Worm (Caenorhabditis elegans) whole organism, L1 larva: Measurements from ENCODE around the gene C35A5.3.
A peak's percentile ranks its signal among the peaks of the same experiment; 100 is the strongest.

ENCODE experiments used
- C04F5.9 ChIP-seq: sonication (generic microtip); optimal IDR thresholded peaks from 2 replicates; lab custom pipeline; 2016; ENCODE audit warnings: missing genetic modification characterization, missing compliant biosample characterization
- C16A3.4 ChIP-seq: fragments of 150-350 bp; optimal IDR thresholded peaks from 2 replicates; lab custom pipeline; 2014; ENCODE audit warnings: missing biosample characterization, missing genetic modification characterization
- C34B4.2 ChIP-seq: sonication (generic microtip); optimal IDR thresholded peaks from 2 replicates; lab custom pipeline; 2017; ENCODE audit warnings: mild to moderate bottlenecking, missing genetic modification characterization, missing compliant biosample characterization
- F16B12.6 ChIP-seq: fragments of 150-350 bp; optimal IDR thresholded peaks from 2 replicates; lab custom pipeline; 2014; ENCODE audit warnings: missing biosample characterization, missing genetic modification characterization
- Y116A8C.19 ChIP-seq: sonication (generic microtip); optimal IDR thresholded peaks from 2 replicates; lab custom pipeline; 2016; ENCODE audit warnings: missing compliant biosample characterization, missing genetic modification characterization, borderline replicate concordance
- aha-1 ChIP-seq: fragments of 150-350 bp; optimal IDR thresholded peaks from 2 replicates; lab custom pipeline; 2014; ENCODE audit warnings: missing biosample characterization, missing genetic modification characterization
- alr-1 ChIP-seq: fragments of 200-800 bp; sonication (Bioruptor generic); optimal IDR thresholded peaks from 2 replicates; lab custom pipeline; 2018; ENCODE audit warnings: borderline replicate concordance, mild to moderate bottlenecking, missing genetic modification characterization, missing compliant biosample characterization
- aly-2 ChIP-seq: fragments of 150-350 bp; optimal IDR thresholded peaks from 2 replicates; lab custom pipeline; 2014; ENCODE audit warnings: missing biosample characterization, missing genetic modification characterization
- ama-1 ChIP-seq: fragments of 150-350 bp; optimal IDR thresholded peaks from 2 replicates; lab custom pipeline; 2014
- blmp-1 ChIP-seq: fragments of 150-350 bp; optimal IDR thresholded peaks from 2 replicates; lab custom pipeline; 2014; ENCODE audit warnings: missing biosample characterization, missing genetic modification characterization
- ceh-63 ChIP-seq: fragments of 200-800 bp; sonication (Bioruptor generic); optimal IDR thresholded peaks from 2 replicates; lab custom pipeline; 2018; ENCODE audit warnings: mild to moderate bottlenecking, missing genetic modification characterization, missing compliant biosample characterization
- ceh-88 ChIP-seq: fragments of 200-800 bp; sonication (Bioruptor generic); IDR thresholded peaks from 2 replicates; pipeline ENCODE4 v1.3.6; 2022; ENCODE audit warnings: missing genetic modification characterization, missing compliant biosample characterization
- ceh-90 ChIP-seq: sonication (generic microtip); optimal IDR thresholded peaks from 2 replicates; lab custom pipeline; 2016; ENCODE audit warnings: missing genetic modification characterization, missing compliant biosample characterization
- dsc-1 ChIP-seq: sonication (generic microtip); optimal IDR thresholded peaks from 2 replicates; lab custom pipeline; 2016; ENCODE audit warnings: mild to moderate bottlenecking, missing genetic modification characterization, missing compliant biosample characterization
- efl-1 ChIP-seq, 4 experiments: fragments of 150-350 bp; optimal IDR thresholded peaks in 3 of 4; peaks in 1 of 4; 1 replicate in 1 of 4; 2 replicates in 3 of 4; lab custom pipeline; 2014; ENCODE audit warnings: missing biosample characterization in 2 of 4, missing genetic modification characterization in 2 of 4, missing genetic modification reagents in 2 of 4
- efl-3 ChIP-seq: fragments of 200-800 bp; sonication (Bioruptor generic); optimal IDR thresholded peaks from 2 replicates; lab custom pipeline; 2018; ENCODE audit warnings: mild to moderate bottlenecking, missing genetic modification characterization, missing compliant biosample characterization
- egl-13 ChIP-seq: sonication (generic microtip); optimal IDR thresholded peaks from 2 replicates; lab custom pipeline; 2016; ENCODE audit warnings: missing genotype, missing genetic modification reagents, missing genetic modification characterization, missing compliant biosample characterization
- elt-2 ChIP-seq: sonication (generic microtip); optimal IDR thresholded peaks from 2 replicates; lab custom pipeline; 2016; ENCODE audit warnings: missing genetic modification characterization, mild to moderate bottlenecking, inconsistent platforms, missing compliant biosample characterization, missing genetic modification reagents
- fkh-10 ChIP-seq: sonication (generic microtip); optimal IDR thresholded peaks from 2 replicates; lab custom pipeline; 2017; ENCODE audit warnings: missing biosample characterization, missing genetic modification reagents, missing genetic modification characterization
- fos-1 ChIP-seq: fragments of 150-350 bp; optimal IDR thresholded peaks from 2 replicates; lab custom pipeline; 2014; ENCODE audit warnings: missing biosample characterization, missing genetic modification characterization
- grh-1 ChIP-seq: fragments of 200-800 bp; sonication (Bioruptor generic); IDR thresholded peaks from 2 replicates; pipeline ENCODE4 v1.3.6; 2022; ENCODE audit warnings: missing genetic modification reagents, missing genetic modification characterization, missing compliant biosample characterization
- hlh-4 ChIP-seq: sonication (generic microtip); optimal IDR thresholded peaks from 2 replicates; lab custom pipeline; 2016; ENCODE audit warnings: mild to moderate bottlenecking, missing genetic modification characterization, missing compliant biosample characterization
- hpl-2 ChIP-seq: fragments of 150-350 bp; optimal IDR thresholded peaks from 2 replicates; lab custom pipeline; 2014; ENCODE audit warnings: missing biosample characterization, missing genetic modification reagents, missing genetic modification characterization
- irx-1 ChIP-seq: sonication (generic microtip); optimal IDR thresholded peaks from 2 replicates; lab custom pipeline; 2016; ENCODE audit warnings: missing genetic modification characterization, missing compliant biosample characterization
- isw-1 ChIP-seq: fragments of 200-800 bp; sonication (Bioruptor generic); IDR thresholded peaks from 2 replicates; pipeline ENCODE4 v1.3.6; 2022; ENCODE audit warnings: missing genetic modification characterization, missing compliant biosample characterization
- lin-13 ChIP-seq: fragments of 150-350 bp; optimal IDR thresholded peaks from 2 replicates; lab custom pipeline; 2014; ENCODE audit warnings: missing biosample characterization, missing genetic modification reagents, missing genetic modification characterization
- lin-14 ChIP-seq: fragments of 200-800 bp; sonication (Bioruptor generic); optimal IDR thresholded peaks from 2 replicates; lab custom pipeline; 2018; ENCODE audit warnings: mild to moderate bottlenecking, missing genetic modification characterization, moderate library complexity, missing compliant biosample characterization
- lin-39 ChIP-seq: fragments of 150-350 bp; optimal IDR thresholded peaks from 2 replicates; lab custom pipeline; 2014; ENCODE audit warnings: missing biosample characterization, missing genetic modification reagents, missing genetic modification characterization
- lsy-2 ChIP-seq, 2 experiments: fragments of 150-350 bp; optimal IDR thresholded peaks; 2 replicates each; lab custom pipeline; 2014; ENCODE audit warnings: missing biosample characterization in 2 of 2, missing genetic modification characterization in 2 of 2
- mab-9 ChIP-seq: fragments of 200-800 bp; sonication (Bioruptor generic); IDR thresholded peaks from 2 replicates; pipeline ENCODE4 v1.3.6; 2022; ENCODE audit warnings: missing genetic modification reagents, missing genetic modification characterization, missing compliant biosample characterization
- mep-1 ChIP-seq: fragments of 150-350 bp; optimal IDR thresholded peaks from 2 replicates; lab custom pipeline; 2014; ENCODE audit warnings: missing biosample characterization, missing genetic modification characterization
- nhr-11 ChIP-seq: fragments of 150-350 bp; optimal IDR thresholded peaks from 2 replicates; lab custom pipeline; 2014; ENCODE audit warnings: missing biosample characterization, missing genetic modification characterization
- nhr-19 ChIP-seq: fragments of 200-800 bp; sonication (Bioruptor generic); conservative IDR thresholded peaks from 2 replicates; pipeline ENCODE4 v1.3.6; 2022; ENCODE audit warnings: missing genetic modification characterization, missing compliant biosample characterization
- nhr-237 ChIP-seq: fragments of 150-350 bp; optimal IDR thresholded peaks from 2 replicates; lab custom pipeline; 2014; ENCODE audit warnings: missing biosample characterization, missing genetic modification characterization
- nhr-28 ChIP-seq: fragments of 150-350 bp; optimal IDR thresholded peaks from 2 replicates; lab custom pipeline; 2014; ENCODE audit warnings: missing biosample characterization, missing genetic modification characterization
- nhr-47 ChIP-seq: sonication (generic microtip); optimal IDR thresholded peaks from 2 replicates; lab custom pipeline; 2016; ENCODE audit warnings: mild to moderate bottlenecking, missing genetic modification characterization, moderate library complexity, missing compliant biosample characterization
- nhr-71 ChIP-seq: sonication (generic microtip); optimal IDR thresholded peaks from 2 replicates; lab custom pipeline; 2016; ENCODE audit warnings: mild to moderate bottlenecking, missing genetic modification characterization, moderate library complexity, missing compliant biosample characterization
- nhr-76 ChIP-seq: sonication (generic microtip); optimal IDR thresholded peaks from 2 replicates; lab custom pipeline; 2017; ENCODE audit warnings: missing biosample characterization, missing genetic modification characterization
- nhr-77 ChIP-seq: fragments of 150-350 bp; optimal IDR thresholded peaks from 2 replicates; lab custom pipeline; 2014; ENCODE audit warnings: missing biosample characterization, missing genetic modification characterization
- nhr-85 ChIP-seq: sonication (generic microtip); peaks from one replicate; lab custom pipeline; 2016; ENCODE audit warnings: missing genetic modification characterization, inconsistent platforms, missing compliant biosample characterization
- nhr-90 ChIP-seq: sonication (generic microtip); optimal IDR thresholded peaks from 2 replicates; lab custom pipeline; 2016; ENCODE audit warnings: mild to moderate bottlenecking, missing genetic modification characterization, missing compliant biosample characterization; ENCODE audit not compliant: poor library complexity
- pag-3 ChIP-seq: sonication (generic microtip); optimal IDR thresholded peaks from 2 replicates; lab custom pipeline; 2017; ENCODE audit warnings: missing genetic modification characterization, mild to moderate bottlenecking, missing compliant biosample characterization, antibody characterized with exemption, borderline replicate concordance; ENCODE audit not compliant: insufficient read depth
- snpc-4 ChIP-seq: fragments of 150-350 bp; optimal IDR thresholded peaks from 2 replicates; lab custom pipeline; 2014; ENCODE audit warnings: missing biosample characterization, missing genetic modification characterization
- sox-4 ChIP-seq: sonication (generic microtip); optimal IDR thresholded peaks from 2 replicates; lab custom pipeline; 2016; ENCODE audit warnings: missing genetic modification characterization, missing compliant biosample characterization
- sup-37 ChIP-seq: fragments of 200-800 bp; sonication (Bioruptor generic); optimal IDR thresholded peaks from 2 replicates; lab custom pipeline; 2018; ENCODE audit warnings: mild to moderate bottlenecking, missing genetic modification characterization, missing compliant biosample characterization
- swsn-7 ChIP-seq: sonication (generic microtip); optimal IDR thresholded peaks from 2 replicates; lab custom pipeline; 2016; ENCODE audit warnings: missing genetic modification characterization, missing compliant biosample characterization
- unc-130 ChIP-seq: fragments of 150-350 bp; optimal IDR thresholded peaks from 2 replicates; lab custom pipeline; 2017; ENCODE audit warnings: missing biosample characterization, missing genetic modification characterization, inconsistent platforms
- vab-15 ChIP-seq: sonication (generic microtip); optimal IDR thresholded peaks from 2 replicates; lab custom pipeline; 2017; ENCODE audit warnings: missing genotype, mild to moderate bottlenecking, missing genetic modification characterization, missing compliant biosample characterization
- xbp-1 ChIP-seq: sonication (generic microtip); optimal IDR thresholded peaks from 2 replicates; lab custom pipeline; 2016; ENCODE audit warnings: missing genetic modification characterization, missing compliant biosample characterization
- zip-4 ChIP-seq: fragments of 200-800 bp; sonication (Bioruptor generic); optimal IDR thresholded peaks from 2 replicates; lab custom pipeline; 2018; ENCODE audit warnings: mild to moderate bottlenecking, missing genetic modification characterization, moderate library complexity, missing compliant biosample characterization
- ztf-11 ChIP-seq, 2 experiments: sonication (generic microtip); optimal IDR thresholded peaks; 2 replicates each; lab custom pipeline; 2016 to 2017; ENCODE audit warnings: missing genetic modification characterization in 2 of 2, missing biosample characterization in 1 of 2, missing compliant biosample characterization in 1 of 2

Gene C35A5.3

DNA sequence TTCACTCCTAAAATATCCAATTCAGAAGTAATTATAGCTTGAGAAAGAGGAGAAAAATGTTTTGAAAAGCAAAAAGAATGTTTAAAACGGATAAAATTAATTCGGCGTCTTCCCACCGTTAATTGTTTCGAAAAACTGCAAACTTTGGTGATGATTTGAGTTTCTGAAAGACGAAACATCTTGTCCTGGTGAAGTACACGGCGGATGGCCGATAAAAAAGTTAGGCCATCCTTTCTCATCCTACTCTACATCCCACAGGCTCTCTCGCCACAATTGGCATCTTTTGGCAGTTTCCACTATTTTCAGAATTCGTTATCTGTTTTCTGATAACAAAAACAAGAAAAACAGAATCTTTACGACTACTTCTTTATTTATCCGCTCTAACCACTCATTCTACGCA lies 24.7 kb upstream of the C35A5.3 start, which contains the start of the genes C35A5.8 and hda-11 (continued):
- TF ChIP-seq elt-2 (peak; percentile 79), egl-13 (tag; lab: Kevin White, UChicago) (peak; percentile 84), Y116A8C.19 (peak; percentile 65), mab-9 (GFP tag; lab: Robert Waterston, UW) (peak; percentile 70), snpc-4 (peak; percentile 58), lin-14 (peak; percentile 74), nhr-19 (peak; percentile 82), C16A3.4 (peak; percentile 46), efl-3 (GFP tag; lab: Kevin White, UChicago) (peak; percentile 41), F16B12.6 (tag; lab: Kevin White, UChicago) (no peak), hpl-2 (GFP tag; lab: Kevin White, UChicago) (no peak), nhr-11 (tag; lab: Kevin White, UChicago) (no peak), grh-1 (peak; percentile 59), ceh-88 (GFP tag; lab: Robert Waterston, UW) (no peak), nhr-28 (tag; lab: Kevin White, UChicago) (no peak), nhr-71 (tag; lab: Kevin White, UChicago) (peak; percentile 88), sox-4 (tag; lab: Kevin White, UChicago) (peak; percentile 89), ceh-63 (GFP tag; lab: Kevin White, UChicago) (peak; percentile 59), C34B4.2 (tag; lab: Kevin White, UChicago) (no peak), aly-2 (tag; lab: Kevin White, UChicago) (no peak), ceh-90 (tag; lab: Kevin White, UChicago) (peak; percentile 94), xbp-1 (tag; lab: Kevin White, UChicago) (peak; percentile 80), nhr-237 (no peak), fos-1 (tag; lab: Kevin White, UChicago) (peak; percentile 20), hlh-4 (peak; percentile 57), swsn-7 (tag; lab: Kevin White, UChicago) (peak; percentile 80), zip-4 (GFP tag; lab: Kevin White, UChicago) (peak; percentile 6), nhr-47 (tag; lab: Kevin White, UChicago) (peak; percentile 91), lin-13 (GFP tag; lab: Kevin White, UChicago) (peak; percentile 36), ama-1 (lab: Kevin White, UChicago) (no peak), isw-1 (GFP tag; lab: Robert Waterston, UW) (peak; percentile 77), unc-130 (tag; lab: Kevin White, UChicago) (peak; percentile 51), nhr-85 (tag; lab: Kevin White, UChicago) (peak; percentile 92), efl-1 (optimal IDR thresholded peaks at IDR 0.05; lab: Kevin White, UChicago) (peak; percentile 71 to 77), efl-1 (GFP tag; optimal IDR thresholded peaks at IDR 0.05 in 1 of 2; lab: Kevin White, UChicago) (peak; percentile 71 to 97), nhr-90 (peak; percentile 91)

- TF ChIP-seq fkh-10 (GFP tag; lab: Kevin White, UChicago) (peak; percentile 51), ztf-11 (tag; optimal IDR thresholded peaks at IDR 0.05; lab: Kevin White, UChicago) (no peak), lin-14 (peak; percentile 24)
Observed at ce11 chrV:10516702-10517101, 15.5 kb upstream of the C35A5.3 start.

- no peak for TF ChIP-seq nhr-76 (tag; lab: Kevin White, UChicago)
- no peak for TF ChIP-seq irx-1
- TF ChIP-seq vab-15 (tag; lab: Kevin White, UChicago): no peak
- TF ChIP-seq hpl-2 (GFP tag; lab: Kevin White, UChicago): no peak
- TF ChIP-seq pag-3: no peak
- no peak for TF ChIP-seq sup-37 (GFP tag; lab: Kevin White, UChicago)
- TF ChIP-seq lin-14: no peak
- TF ChIP-seq nhr-77 (tag; lab: Kevin White, UChicago): no peak
- no peak for TF ChIP-seq ceh-63 (GFP tag; lab: Kevin White, UChicago)
- no peak for TF ChIP-seq blmp-1 (tag; lab: Kevin White, UChicago)
- no peak for TF ChIP-seq fkh-10 (GFP tag; lab: Kevin White, UChicago)
- no peak for TF ChIP-seq lsy-2 (tag; optimal IDR thresholded peaks at IDR 0.05; lab: Kevin White, UChicago)
- no peak for TF ChIP-seq C04F5.9 (tag; lab: Kevin White, UChicago)
- no peak for TF ChIP-seq ceh-88 (GFP tag; lab: Robert Waterston, UW)
- TF ChIP-seq mep-1: no peak
- TF ChIP-seq alr-1: no peak
- no peak for TF ChIP-seq egl-13 (tag; lab: Kevin White, UChicago)
- no peak for TF ChIP-seq aha-1 (tag; lab: Kevin White, UChicago)
- TF ChIP-seq lin-39 (tag; lab: Kevin White, UChicago): no peak
- TF ChIP-seq dsc-1 (tag; lab: Kevin White, UChicago): no peak
- TF ChIP-seq, all 84 proteins: peak for 0
Observed at ce11 chrV:10514271-10514670, 13.1 kb upstream of the C35A5.3 start, which contains the start of gene dmsr-8. Gene dmsr-8, minus strand, starts transcription at chrV:10514371.
